Worm (Caenorhabditis elegans) whole organism, young adult: ENCODE data around the gene Y41C4A.7.
A peak's percentile ranks its signal among the peaks of the same experiment; 100 is the strongest.

Source experiments
- B0035.1 ChIP-seq: sonication (generic microtip); optimal IDR thresholded peaks from 2 replicates; lab custom pipeline; 2016; ENCODE audit warnings: missing genetic modification characterization, mild to moderate bottlenecking, missing compliant biosample characterization, missing genotype, missing genetic modification reagents
- C06A6.2 ChIP-seq: fragments of 200-800 bp; sonication (Bioruptor generic); conservative IDR thresholded peaks from 2 replicates; pipeline ENCODE4 v1.3.6; 2022; ENCODE audit warnings: missing genetic modification characterization, missing compliant biosample characterization
- F10E7.11 ChIP-seq: sonication (generic microtip); optimal IDR thresholded peaks from 2 replicates; lab custom pipeline; 2017; ENCODE audit warnings: mild to moderate bottlenecking, missing genetic modification characterization, moderate library complexity, missing compliant biosample characterization
- F23B12.7 ChIP-seq: sonication (generic microtip); optimal IDR thresholded peaks from 2 replicates; lab custom pipeline; 2017; ENCODE audit warnings: missing genetic modification characterization, mild to moderate bottlenecking, missing compliant biosample characterization, antibody characterized with exemption, moderate library complexity; ENCODE audit not compliant: insufficient read depth
- F33H1.4 ChIP-seq: fragments of 200-800 bp; sonication (Bioruptor generic); IDR thresholded peaks from 2 replicates; pipeline ENCODE4 v1.3.6; 2022; ENCODE audit warnings: missing genetic modification reagents, missing genetic modification characterization, missing compliant biosample characterization
- K12H6.12 ChIP-seq: fragments of 200-800 bp; sonication (Bioruptor generic); optimal IDR thresholded peaks from 2 replicates; lab custom pipeline; 2018; ENCODE audit warnings: mild to moderate bottlenecking, missing genetic modification characterization, missing compliant biosample characterization
- T26A5.8 ChIP-seq: sonication (generic microtip); optimal IDR thresholded peaks from 2 replicates; lab custom pipeline; 2016; ENCODE audit warnings: missing genetic modification characterization, missing compliant biosample characterization
- Y79H2A.3 ChIP-seq: fragments of 200-800 bp; sonication (Bioruptor generic); conservative IDR thresholded peaks from 2 replicates; pipeline ENCODE4 v1.3.6; 2022; ENCODE audit warnings: missing genetic modification reagents, missing genetic modification characterization, missing compliant biosample characterization
- aptf-2 ChIP-seq: fragments of 200-800 bp; sonication (Bioruptor generic); conservative IDR thresholded peaks from 2 replicates; pipeline ENCODE4 v1.3.6; 2022; ENCODE audit warnings: missing genetic modification reagents, missing genetic modification characterization, missing compliant biosample characterization
- atf-7 ChIP-seq: sonication (generic microtip); optimal IDR thresholded peaks from 2 replicates; lab custom pipeline; 2017; ENCODE audit warnings: mild to moderate bottlenecking, missing genetic modification characterization, missing compliant biosample characterization
- cebp-1 ChIP-seq, 2 experiments: fragments of 200-800 bp in 1 of 2; sonication (Bioruptor generic) in 1 of 2; sonication (generic microtip) in 1 of 2; IDR thresholded peaks in 1 of 2; optimal IDR thresholded peaks in 1 of 2; 2 replicates each; pipeline versions ENCODE4 v1.3.6 to Lab custom; 2017 to 2022; ENCODE audit warnings: missing compliant biosample characterization in 2 of 2, missing genetic modification characterization in 2 of 2, mild to moderate bottlenecking in 1 of 2, missing genetic modification reagents in 1 of 2, moderate library complexity in 1 of 2
- ceh-40 ChIP-seq: fragments of 200-800 bp; sonication (Bioruptor generic); IDR thresholded peaks from 2 replicates; pipeline ENCODE4 v1.3.6; 2022; ENCODE audit warnings: missing genetic modification characterization, missing compliant biosample characterization
- dox-1 ChIP-seq: fragments of 200-800 bp; sonication (Bioruptor generic); IDR thresholded peaks from 2 replicates; pipeline ENCODE4 v1.3.6; 2022; ENCODE audit warnings: missing genetic modification reagents, missing genetic modification characterization, missing compliant biosample characterization
- him-1 ChIP-seq: sonication (generic microtip); optimal IDR thresholded peaks from 2 replicates; lab custom pipeline; 2016; ENCODE audit warnings: missing genotype, missing genetic modification reagents, missing genetic modification characterization, missing compliant biosample characterization
- hlh-26 ChIP-seq: fragments of 200-800 bp; sonication (Bioruptor generic); conservative IDR thresholded peaks from 2 replicates; pipeline ENCODE4 v1.3.6; 2022; ENCODE audit warnings: missing genetic modification reagents, missing genetic modification characterization, missing compliant biosample characterization
- hmg-1.2 ChIP-seq: fragments of 200-800 bp; sonication (Bioruptor generic); IDR thresholded peaks from 2 replicates; pipeline ENCODE4 v1.3.6; 2022; ENCODE audit warnings: missing genetic modification reagents, missing genetic modification characterization, missing compliant biosample characterization
- hmg-20 ChIP-seq: fragments of 200-800 bp; sonication (Bioruptor generic); IDR thresholded peaks from 2 replicates; pipeline ENCODE4 v1.3.6; 2022; ENCODE audit warnings: missing genetic modification reagents, missing genetic modification characterization, missing compliant biosample characterization
- hsf-1 ChIP-seq: fragments of 200-800 bp; sonication (Bioruptor generic); IDR thresholded peaks from 2 replicates; pipeline ENCODE4 v1.3.6; 2022; ENCODE audit warnings: missing genetic modification reagents, missing genetic modification characterization, missing compliant biosample characterization
- lin-26 ChIP-seq: fragments of 200-800 bp; sonication (Bioruptor generic); IDR thresholded peaks from 2 replicates; pipeline ENCODE4 v1.3.6; 2022; ENCODE audit warnings: missing genetic modification reagents, missing genetic modification characterization, missing compliant biosample characterization
- lin-35 ChIP-seq, 3 experiments: fragments of 150-350 bp in 2 of 3; sonication (generic microtip) in 1 of 3; optimal IDR thresholded peaks; 2 replicates each; lab custom pipeline; 2014 to 2018; ENCODE audit warnings: missing biosample characterization in 3 of 3, missing genetic modification characterization in 3 of 3, missing genetic modification reagents in 3 of 3
- lin-40 ChIP-seq: sonication (generic microtip); optimal IDR thresholded peaks from 2 replicates; lab custom pipeline; 2016; ENCODE audit warnings: missing genetic modification characterization, mild to moderate bottlenecking, missing compliant biosample characterization, missing genotype, missing genetic modification reagents
- lsy-27 ChIP-seq: sonication (generic microtip); optimal IDR thresholded peaks from 2 replicates; lab custom pipeline; 2017; ENCODE audit warnings: missing genetic modification characterization, mild to moderate bottlenecking, missing compliant biosample characterization, antibody characterized with exemption, missing genotype, borderline replicate concordance; ENCODE audit not compliant: insufficient read depth
- madf-10 ChIP-seq: sonication (generic microtip); optimal IDR thresholded peaks from 2 replicates; lab custom pipeline; 2016; ENCODE audit warnings: mild to moderate bottlenecking, missing genetic modification characterization, missing compliant biosample characterization
- madf-3 ChIP-seq: fragments of 200-800 bp; sonication (Bioruptor generic); IDR thresholded peaks from 2 replicates; pipeline ENCODE4 v1.3.6; 2022; ENCODE audit warnings: missing genetic modification reagents, missing genetic modification characterization, missing compliant biosample characterization
- madf-8 ChIP-seq: fragments of 200-800 bp; sonication (Bioruptor generic); conservative IDR thresholded peaks from 2 replicates; pipeline ENCODE4 v1.3.6; 2022; ENCODE audit warnings: missing genetic modification reagents, missing genetic modification characterization, missing compliant biosample characterization
- mcd-1 ChIP-seq: fragments of 200-800 bp; sonication (Bioruptor generic); IDR thresholded peaks from 2 replicates; pipeline ENCODE4 v1.3.6; 2022; ENCODE audit warnings: missing genetic modification reagents, missing genetic modification characterization, missing compliant biosample characterization
- nfya-2 ChIP-seq: fragments of 200-800 bp; sonication (Bioruptor generic); IDR thresholded peaks from 2 replicates; pipeline ENCODE4 v1.3.6; 2022; ENCODE audit warnings: missing genetic modification reagents, missing genetic modification characterization, missing compliant biosample characterization
- nhr-90 ChIP-seq: sonication (generic microtip); optimal IDR thresholded peaks from 2 replicates; lab custom pipeline; 2016; ENCODE audit warnings: missing genotype, mild to moderate bottlenecking, missing genetic modification characterization, missing compliant biosample characterization
- pbrm-1 ChIP-seq: fragments of 200-800 bp; sonication (Bioruptor generic); IDR thresholded peaks from 2 replicates; pipeline ENCODE4 v1.3.6; 2022; ENCODE audit warnings: missing genetic modification reagents, missing genetic modification characterization, missing compliant biosample characterization
- rcor-1 ChIP-seq: fragments of 200-800 bp; sonication (Bioruptor generic); IDR thresholded peaks from 2 replicates; pipeline ENCODE4 v1.3.6; 2022; ENCODE audit warnings: missing genetic modification reagents, missing genetic modification characterization, missing compliant biosample characterization
- snpc-3.4 ChIP-seq: sonication (generic microtip); optimal IDR thresholded peaks from 2 replicates; lab custom pipeline; 2017; ENCODE audit warnings: missing genetic modification characterization, mild to moderate bottlenecking, missing compliant biosample characterization, antibody characterized with exemption, moderate library complexity, missing genotype, missing genetic modification reagents
- snpc-4 ChIP-seq, 5 experiments: fragments of 150-350 bp in 1 of 5; sonication (generic microtip) in 4 of 5; optimal IDR thresholded peaks; 2 replicates each; lab custom pipeline; 2014 to 2018; ENCODE audit warnings: missing genetic modification characterization in 5 of 5, missing biosample characterization in 3 of 5, antibody characterized with exemption in 2 of 5, mild to moderate bottlenecking in 2 of 5, missing compliant biosample characterization in 2 of 5, missing genotype in 2 of 5, moderate library complexity in 2 of 5, missing genetic modification reagents in 1 of 5
- somi-1 ChIP-seq: fragments of 200-800 bp; sonication (Bioruptor generic); optimal IDR thresholded peaks from 2 replicates; lab custom pipeline; 2018; ENCODE audit warnings: mild to moderate bottlenecking, missing genetic modification characterization, missing compliant biosample characterization
- unc-62 ChIP-seq: fragments of 150-350 bp; optimal IDR thresholded peaks from 2 replicates; lab custom pipeline; 2014; ENCODE audit warnings: missing biosample characterization, missing genetic modification reagents, missing genetic modification characterization
- ztf-25 ChIP-seq: fragments of 200-800 bp; sonication (Bioruptor generic); IDR thresholded peaks from 2 replicates; pipeline ENCODE4 v1.3.6; 2022; ENCODE audit warnings: missing genetic modification reagents, missing genetic modification characterization, missing compliant biosample characterization
- ztf-26 ChIP-seq: sonication (generic microtip); optimal IDR thresholded peaks from 2 replicates; lab custom pipeline; 2017; ENCODE audit warnings: missing genetic modification characterization, missing compliant biosample characterization
- ztf-3 ChIP-seq: fragments of 200-800 bp; sonication (Bioruptor generic); optimal IDR thresholded peaks from 2 replicates; lab custom pipeline; 2018; ENCODE audit warnings: mild to moderate bottlenecking, missing genetic modification characterization, missing compliant biosample characterization

Gene Y41C4A.7

DNA sequence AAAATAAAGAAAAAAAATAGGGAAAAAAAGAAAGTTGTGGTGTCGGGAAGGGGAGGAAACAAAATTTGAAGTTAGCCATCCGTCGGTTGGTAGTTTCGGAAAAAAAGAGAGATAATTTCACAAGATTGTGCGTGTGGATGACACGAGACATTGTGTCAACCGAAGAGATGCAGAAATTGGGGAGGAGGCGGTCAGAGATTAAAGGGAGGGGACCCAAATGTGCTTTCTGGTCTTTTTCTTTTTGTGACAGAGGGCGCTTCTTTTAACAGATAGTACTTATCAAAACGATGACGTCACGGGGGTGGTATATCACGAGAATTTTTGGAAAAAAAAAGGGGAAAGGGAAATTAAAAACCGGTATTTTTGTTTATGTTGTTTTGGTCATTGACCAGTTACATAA, 39.8 kb downstream of the Y41C4A.7 start:
- TF ChIP-seq lin-40 (tag; lab: Kevin White, UChicago) (peak; percentile 61), C06A6.2 (GFP tag; lab: Robert Waterston, UW) (0 out of 2 replicates have a peak, but pooled peaks have one; percentile 22), ztf-25 (GFP tag; lab: Robert Waterston, UW) (no peak), hmg-20 (GFP tag; lab: Robert Waterston, UW) (no peak), K12H6.12 (tag; lab: Kevin White, UChicago) (peak; percentile 45), atf-7 (tag; lab: Kevin White, UChicago) (peak; percentile 32), lsy-27 (tag; lab: Kevin White, UChicago) (no peak), T26A5.8 (no peak), snpc-4 (GFP tag; optimal IDR thresholded peaks at IDR 0.05; lab: Kevin White, UChicago) (no peak), snpc-4 (tag; optimal IDR thresholded peaks at IDR 0.05; lab: Kevin White, UChicago) (peak in 1 of 4 experiments; percentile 0), madf-3 (GFP tag; lab: Robert Waterston, UW) (no peak), nhr-90 (tag; lab: Kevin White, UChicago) (no peak), Y79H2A.3 (GFP tag; lab: Robert Waterston, UW) (no peak), ztf-26 (tag; lab: Kevin White, UChicago) (peak; percentile 65), cebp-1 (GFP tag; IDR thresholded peaks at IDR 0.05; lab: Robert Waterston, UW) (no peak), cebp-1 (tag; optimal IDR thresholded peaks at IDR 0.05; lab: Kevin White, UChicago) (peak; percentile 66), madf-10 (tag; lab: Kevin White, UChicago) (no peak), lin-35 (GFP tag; optimal IDR thresholded peaks at IDR 0.05; lab: Kevin White, UChicago) (peak in 1 of 3 experiments; percentile 53), mcd-1 (GFP tag; lab: Robert Waterston, UW) (peak; percentile 9; the same call in 1 of the 2 replicates), aptf-2 (GFP tag; lab: Robert Waterston, UW) (no peak), unc-62 (GFP tag; lab: Kevin White, UChicago) (no peak), him-1 (tag; lab: Kevin White, UChicago) (no peak), F10E7.11 (tag; lab: Kevin White, UChicago) (no peak), B0035.1 (tag; lab: Kevin White, UChicago) (no peak), lin-26 (peak; percentile 63; the same call in 1 of the 2 replicates), somi-1 (GFP tag; lab: Kevin White, UChicago) (peak; percentile 80), pbrm-1 (GFP tag; lab: Robert Waterston, UW) (no peak), ceh-40 (GFP tag; lab: Robert Waterston, UW) (no peak), F23B12.7 (tag; lab: Kevin White, UChicago) (no peak), hlh-26 (GFP tag; lab: Robert Waterston, UW) (no peak), F33H1.4 (no peak), hsf-1 (no peak), dox-1 (GFP tag; lab: Robert Waterston, UW) (no peak), hmg-1.2 (peak; percentile 42; the same call in 1 of the 2 replicates), nfya-2 (GFP tag; lab: Robert Waterston, UW) (no peak)

- no peak for TF ChIP-seq aptf-2 (GFP tag; lab: Robert Waterston, UW)
- no peak for TF ChIP-seq snpc-3.4 (tag; lab: Kevin White, UChicago)
- TF ChIP-seq rcor-1 (GFP tag; lab: Robert Waterston, UW), result no peak
- no peak for TF ChIP-seq cebp-1 (GFP tag; IDR thresholded peaks at IDR 0.05; lab: Robert Waterston, UW)
- no peak for TF ChIP-seq cebp-1 (tag; optimal IDR thresholded peaks at IDR 0.05; lab: Kevin White, UChicago)
- no peak for TF ChIP-seq hmg-1.2
- TF ChIP-seq madf-8, result no peak
- no peak for TF ChIP-seq ztf-3 (GFP tag; lab: Kevin White, UChicago)
- TF ChIP-seq snpc-4 (GFP tag; optimal IDR thresholded peaks at IDR 0.05; lab: Kevin White, UChicago), result no peak
- no peak for TF ChIP-seq snpc-4 (tag; optimal IDR thresholded peaks at IDR 0.05; lab: Kevin White, UChicago)
These were observed 42.2 kb downstream of the Y41C4A.7 start for ce11 chrIII:11740868-11741267.
